Worm (Caenorhabditis elegans) whole organism, L2 larva: ENCODE measurements around the gene hse-5.

ENCODE experiments used
- elt-1 ChIP-seq: fragments of 150-350 bp; optimal IDR thresholded peaks from 2 replicates; lab custom pipeline; 2014; ENCODE audit warnings: missing biosample characterization, missing genetic modification characterization
- mbf-1 ChIP-seq: sonication (generic microtip); optimal IDR thresholded peaks from 2 replicates; lab custom pipeline; 2017; ENCODE audit warnings: missing biosample characterization, missing genetic modification characterization
- mdl-1 ChIP-seq, 2 experiments: fragments of 150-350 bp in 1 of 2; sonication (generic microtip) in 1 of 2; optimal IDR thresholded peaks; 2 replicates each; lab custom pipeline; 2017; ENCODE audit warnings: missing biosample characterization in 2 of 2, missing genetic modification characterization in 2 of 2
- nhr-11 ChIP-seq: fragments of 150-350 bp; optimal IDR thresholded peaks from 2 replicates; lab custom pipeline; 2014; ENCODE audit warnings: missing biosample characterization, missing genetic modification characterization
- sma-3 ChIP-seq: sonication (generic microtip); optimal IDR thresholded peaks from 2 replicates; lab custom pipeline; 2016; ENCODE audit warnings: missing genetic modification reagents, missing genetic modification characterization, missing compliant biosample characterization

DNA sequence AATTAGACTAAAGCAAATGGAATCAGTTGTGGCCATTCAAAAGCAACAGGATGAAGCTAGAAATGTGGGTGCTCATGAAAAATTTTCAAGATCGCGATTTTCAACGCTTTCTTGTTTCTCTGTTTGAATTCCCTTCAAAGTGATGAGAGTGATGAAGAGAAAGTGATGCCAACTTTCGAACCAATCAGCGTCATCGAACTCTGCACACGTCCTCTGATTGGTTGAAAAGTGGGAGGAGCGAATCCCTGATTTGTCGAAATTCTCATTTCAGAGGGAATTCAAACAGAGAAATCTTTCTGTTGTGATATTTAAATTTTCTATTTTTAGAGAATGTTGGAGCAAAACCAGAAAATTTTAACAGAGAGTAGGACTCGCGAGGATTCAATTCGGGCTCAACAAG, 37.0 kb downstream of the hse-5 start:
- TF ChIP-seq mdl-1 (tag; optimal IDR thresholded peaks at IDR 0.05; lab: Kevin White, UChicago) (no peak), nhr-11 (tag; lab: Kevin White, UChicago) (no peak), mbf-1 (no peak), sma-3 (no peak), elt-1 (tag; lab: Kevin White, UChicago) (no peak)
